Fruit fly (Drosophila melanogaster): ENCODE results near the gene Mob2.

Mob2 gene

dm6 chr3L:11588594-11588993 lies 26.6 kb upstream of the Mob2 start (continued):
- TF ChIP-seq CG6254 (GFP tag; optimal IDR thresholded peaks at IDR 0.05) (no peak), pb (GFP tag; optimal IDR thresholded peaks at IDR 0.05) (no peak), pho (GFP tag; optimal IDR thresholded peaks at IDR 0.05) (no peak)

- no peak for TF ChIP-seq cato (GFP tag; optimal IDR thresholded peaks at IDR 0.05; ENCODE audit: borderline replicate concordance)
- peak; percentile 31 for TF ChIP-seq CG30431 (GFP tag; optimal IDR thresholded peaks at IDR 0.05)
- TF ChIP-seq CG14667 (GFP tag; IDR thresholded peaks at IDR 0.05), result no peak
- TF ChIP-seq al (GFP tag; IDR thresholded peaks at IDR 0.05), result peak; percentile 38; the same call in 1 of the 2 replicates
- no peak for TF ChIP-seq Dref (GFP tag; IDR thresholded peaks at IDR 0.05)
- TF ChIP-seq CG34422 (GFP tag; IDR thresholded peaks at IDR 0.05), result peak; percentile 28; the same call in 1 of the 3 replicates
- TF ChIP-seq tx (GFP tag; optimal IDR thresholded peaks at IDR 0.05), result no peak
- TF ChIP-seq gro (GFP tag; optimal IDR thresholded peaks at IDR 0.05), result no peak
- TF ChIP-seq CG12236 (GFP tag; optimal IDR thresholded peaks at IDR 0.05), result no peak
- no peak for TF ChIP-seq tll (GFP tag; optimal IDR thresholded peaks at IDR 0.05)
- TF ChIP-seq CG1603 (tag; optimal IDR thresholded peaks at IDR 0.05), result peak; percentile 58
- TF ChIP-seq CG6272 (GFP tag; IDR thresholded peaks at IDR 0.05), result no peak
- no peak for TF ChIP-seq ac (GFP tag; optimal IDR thresholded peaks at IDR 0.05)
- peak; percentile 51 for TF ChIP-seq twi (tag; optimal IDR thresholded peaks at IDR 0.05)
- TF ChIP-seq sim (GFP tag; IDR thresholded peaks at IDR 0.05), result no peak; the same call in 1 of the 2 replicates
- no peak for TF ChIP-seq corto (GFP tag; optimal IDR thresholded peaks at IDR 0.05)
- no peak for TF ChIP-seq CTCF (GFP tag; optimal IDR thresholded peaks at IDR 0.05)
- TF ChIP-seq CG12659 (GFP tag; optimal IDR thresholded peaks at IDR 0.05), result peak; percentile 32
- no peak for TF ChIP-seq inv (GFP tag; IDR thresholded peaks at IDR 0.05; ENCODE audit: partially characterized antibody)
- TF ChIP-seq CG31441 (GFP tag; IDR thresholded peaks at IDR 0.05), result peak; percentile 59
- TF ChIP-seq dm (GFP tag; optimal IDR thresholded peaks at IDR 0.05), result no peak
- no peak for TF ChIP-seq B-H2 (GFP tag; optimal IDR thresholded peaks at IDR 0.05)
- TF ChIP-seq hbn (GFP tag; IDR thresholded peaks at IDR 0.05; ENCODE audit: partially characterized antibody), result no peak
- TF ChIP-seq Hr3 (GFP tag; optimal IDR thresholded peaks at IDR 0.05), result no peak
- peak; percentile 41 for TF ChIP-seq Six4 (GFP tag; optimal IDR thresholded peaks at IDR 0.05)
- peak; percentile 15 for TF ChIP-seq Blimp-1 (GFP tag; optimal IDR thresholded peaks at IDR 0.05)
- peak; percentile 63 for TF ChIP-seq sisA (GFP tag; IDR thresholded peaks at IDR 0.05)
- TF ChIP-seq B-H1 (GFP tag; IDR thresholded peaks at IDR 0.05), result peak; percentile 26; the same call in 1 of the 3 replicates
- TF ChIP-seq CG13123 (GFP tag; optimal IDR thresholded peaks at IDR 0.05), result no peak
- peak; percentile 68 for TF ChIP-seq gcm (GFP tag; optimal IDR thresholded peaks at IDR 0.05)
- TF ChIP-seq luna (GFP tag; optimal IDR thresholded peaks at IDR 0.05), result no peak
- no peak for TF ChIP-seq CG8765 (GFP tag; IDR thresholded peaks at IDR 0.05)
- TF ChIP-seq CG2678 (tag; optimal IDR thresholded peaks at IDR 0.05), result peak; percentile 68
- TF ChIP-seq MBD-R2 (GFP tag; IDR thresholded peaks at IDR 0.05), result no peak
- TF ChIP-seq Bdp1 (GFP tag; optimal IDR thresholded peaks at IDR 0.05), result no peak
- TF ChIP-seq Stat92E (GFP tag; optimal IDR thresholded peaks at IDR 0.05), result no peak
- no peak for TF ChIP-seq mirr (GFP tag; optimal IDR thresholded peaks at IDR 0.05)
- TF ChIP-seq amos (GFP tag; IDR thresholded peaks at IDR 0.05; ENCODE audit: partially characterized antibody), result no peak
- TF ChIP-seq ap (GFP tag; IDR thresholded peaks at IDR 0.05), result no peak
- no peak for TF ChIP-seq MESR4 (GFP tag; optimal IDR thresholded peaks at IDR 0.05)
- peak; percentile 44 for TF ChIP-seq CG4404 (GFP tag; IDR thresholded peaks at IDR 0.05)
- peak; percentile 70 for TF ChIP-seq CG13424 (tag; optimal IDR thresholded peaks at IDR 0.05)
- TF ChIP-seq Med (GFP tag), result peak; percentile 52
- TF ChIP-seq CG13296 (GFP tag; optimal IDR thresholded peaks at IDR 0.05), result peak; percentile 29
- 0 out of 3 replicates have a peak, but pooled peaks have one; percentile 67 for TF ChIP-seq CG2199 (GFP tag; IDR thresholded peaks at IDR 0.05)
Observed at dm6 chr3L:11587720-11588580, 25.9 kb upstream of the Mob2 start, which contains the start of gene rt. Gene rt, minus strand, starts transcription at chr3L:11587770.

Measured in whole organism, embryonic.